Worm (Caenorhabditis elegans) whole organism, late embryonic: ENCODE measurements around the gene cyp-33C7.

Source experiments
- C08G9.2 ChIP-seq: sonication (generic microtip); optimal IDR thresholded peaks from 2 replicates; lab custom pipeline; 2016; ENCODE audit warnings: mild to moderate bottlenecking, missing genetic modification characterization, moderate library complexity, missing compliant biosample characterization
- C38D4.7 ChIP-seq: fragments of 200-800 bp; sonication (Bioruptor generic); optimal IDR thresholded peaks from 2 replicates; lab custom pipeline; 2018; ENCODE audit warnings: mild to moderate bottlenecking, missing genetic modification characterization, moderate library complexity, missing compliant biosample characterization
- F13H6.1 ChIP-seq: sonication (generic microtip); optimal IDR thresholded peaks from 2 replicates; lab custom pipeline; 2016; ENCODE audit warnings: missing genetic modification characterization, missing compliant biosample characterization
- K09A11.1 ChIP-seq: sonication (generic microtip); optimal IDR thresholded peaks from 2 replicates; lab custom pipeline; 2017; ENCODE audit warnings: antibody characterized with exemption, mild to moderate bottlenecking, missing genetic modification characterization, missing compliant biosample characterization; ENCODE audit not compliant: insufficient read depth
- ahr-1 ChIP-seq: sonication (generic microtip); optimal IDR thresholded peaks from 2 replicates; lab custom pipeline; 2016; ENCODE audit warnings: missing genetic modification characterization, missing compliant biosample characterization
- ama-1 ChIP-seq: fragments of 150-350 bp; optimal IDR thresholded peaks from 2 replicates; lab custom pipeline; 2014
- ceh-14 ChIP-seq: sonication (generic microtip); optimal IDR thresholded peaks from 2 replicates; lab custom pipeline; 2016; ENCODE audit warnings: missing genotype, missing genetic modification characterization, missing compliant biosample characterization
- ceh-30 ChIP-seq: fragments of 150-350 bp; optimal IDR thresholded peaks from 2 replicates; lab custom pipeline; 2014; ENCODE audit warnings: missing biosample characterization, missing genetic modification characterization
- ceh-45 ChIP-seq: fragments of 200-800 bp; sonication (Bioruptor generic); IDR thresholded peaks from 2 replicates; pipeline ENCODE4 v1.3.6; 2022; ENCODE audit warnings: missing genetic modification reagents, missing genetic modification characterization, missing compliant biosample characterization
- ceh-48 ChIP-seq: sonication (generic microtip); optimal IDR thresholded peaks from 2 replicates; lab custom pipeline; 2016; ENCODE audit warnings: missing genetic modification characterization, inconsistent platforms, missing compliant biosample characterization
- ceh-6 ChIP-seq: fragments of 200-800 bp; sonication (Bioruptor generic); optimal IDR thresholded peaks from 2 replicates; lab custom pipeline; 2018; ENCODE audit warnings: mild to moderate bottlenecking, missing genetic modification characterization, missing compliant biosample characterization
- ceh-9 ChIP-seq: sonication (generic microtip); optimal IDR thresholded peaks from 2 replicates; lab custom pipeline; 2016; ENCODE audit warnings: mild to moderate bottlenecking, missing genetic modification characterization, inconsistent platforms, missing compliant biosample characterization
- che-1 ChIP-seq: sonication (generic microtip); optimal IDR thresholded peaks from 2 replicates; lab custom pipeline; 2016; ENCODE audit warnings: mild to moderate bottlenecking, missing genetic modification characterization, missing compliant biosample characterization
- elt-2 ChIP-seq: sonication (generic microtip); optimal IDR thresholded peaks from 2 replicates; lab custom pipeline; 2016; ENCODE audit warnings: missing genetic modification reagents, missing genetic modification characterization, missing compliant biosample characterization
- elt-4 ChIP-seq: sonication (generic microtip); optimal IDR thresholded peaks from 2 replicates; lab custom pipeline; 2016; ENCODE audit warnings: missing genetic modification characterization, missing compliant biosample characterization
- eyg-1 ChIP-seq: sonication (generic microtip); optimal IDR thresholded peaks from 2 replicates; lab custom pipeline; 2016; ENCODE audit warnings: missing genotype, missing genetic modification characterization, missing compliant biosample characterization
- fax-1 ChIP-seq: sonication (generic microtip); optimal IDR thresholded peaks from 2 replicates; lab custom pipeline; 2016; ENCODE audit warnings: missing genotype, missing genetic modification characterization, missing compliant biosample characterization
- fkh-10 ChIP-seq: fragments of 150-350 bp; optimal IDR thresholded peaks from 2 replicates; lab custom pipeline; 2014; ENCODE audit warnings: missing biosample characterization, missing genetic modification reagents, missing genetic modification characterization
- hlh-13 ChIP-seq: fragments of 200-800 bp; sonication (Bioruptor generic); optimal IDR thresholded peaks from 2 replicates; lab custom pipeline; 2018; ENCODE audit warnings: mild to moderate bottlenecking, missing genetic modification characterization, missing compliant biosample characterization
- hlh-30 ChIP-seq: sonication (generic microtip); optimal IDR thresholded peaks from 2 replicates; lab custom pipeline; 2017; ENCODE audit warnings: antibody characterized with exemption, missing genetic modification characterization, missing compliant biosample characterization; ENCODE audit not compliant: insufficient read depth
- hlh-8 ChIP-seq: sonication (generic microtip); optimal IDR thresholded peaks from 2 replicates; lab custom pipeline; 2016; ENCODE audit warnings: missing genotype, missing genetic modification characterization, missing compliant biosample characterization
- mec-3 ChIP-seq: sonication (generic microtip); optimal IDR thresholded peaks from 2 replicates; lab custom pipeline; 2016; ENCODE audit warnings: borderline replicate concordance, missing genetic modification characterization, missing compliant biosample characterization
- nfya-1 ChIP-seq: sonication (generic microtip); optimal IDR thresholded peaks from 2 replicates; lab custom pipeline; 2017; ENCODE audit warnings: missing genetic modification characterization, mild to moderate bottlenecking, missing compliant biosample characterization, antibody characterized with exemption, moderate library complexity
- npax-4 ChIP-seq: sonication (generic microtip); optimal IDR thresholded peaks from 2 replicates; lab custom pipeline; 2016; ENCODE audit warnings: missing genetic modification characterization, missing compliant biosample characterization
- pat-9 ChIP-seq: fragments of 200-800 bp; sonication (Bioruptor generic); optimal IDR thresholded peaks from 2 replicates; lab custom pipeline; 2018; ENCODE audit warnings: mild to moderate bottlenecking, missing genetic modification characterization, moderate library complexity, missing compliant biosample characterization
- pax-1 ChIP-seq: fragments of 150-350 bp; optimal IDR thresholded peaks from 2 replicates; lab custom pipeline; 2014; ENCODE audit warnings: missing biosample characterization, missing genetic modification characterization
- pha-2 ChIP-seq: sonication (generic microtip); optimal IDR thresholded peaks from 2 replicates; lab custom pipeline; 2017; ENCODE audit warnings: mild to moderate bottlenecking, missing genetic modification characterization, missing compliant biosample characterization
- pqm-1 ChIP-seq: sonication (generic microtip); optimal IDR thresholded peaks from 2 replicates; lab custom pipeline; 2016; ENCODE audit warnings: missing genetic modification characterization, missing compliant biosample characterization
- pros-1 ChIP-seq: fragments of 150-350 bp; optimal IDR thresholded peaks from 2 replicates; lab custom pipeline; 2014; ENCODE audit warnings: missing biosample characterization, missing genetic modification reagents, missing genetic modification characterization
- ref-2 ChIP-seq: sonication (generic microtip); optimal IDR thresholded peaks from 2 replicates; lab custom pipeline; 2016; ENCODE audit warnings: missing genetic modification characterization, missing compliant biosample characterization
- rnt-1 ChIP-seq: sonication (generic microtip); optimal IDR thresholded peaks from 2 replicates; lab custom pipeline; 2016; ENCODE audit warnings: missing genetic modification characterization, missing compliant biosample characterization
- sdc-2 ChIP-seq: sonication (generic microtip); optimal IDR thresholded peaks from 2 replicates; lab custom pipeline; 2016; ENCODE audit warnings: missing genotype, missing genetic modification characterization, missing compliant biosample characterization
- sox-4 ChIP-seq: sonication (generic microtip); optimal IDR thresholded peaks from 2 replicates; lab custom pipeline; 2017; ENCODE audit warnings: mild to moderate bottlenecking, missing genetic modification characterization, inconsistent platforms, missing compliant biosample characterization
- syd-9 ChIP-seq: sonication (generic microtip); optimal IDR thresholded peaks from 2 replicates; lab custom pipeline; 2016; ENCODE audit warnings: mild to moderate bottlenecking, missing genetic modification characterization, moderate library complexity, missing compliant biosample characterization
- tbx-2 ChIP-seq: sonication (generic microtip); optimal IDR thresholded peaks from 2 replicates; lab custom pipeline; 2016; ENCODE audit warnings: missing genetic modification characterization, missing compliant biosample characterization
- ttx-3 ChIP-seq: sonication (generic microtip); optimal IDR thresholded peaks from 2 replicates; lab custom pipeline; 2016; ENCODE audit warnings: missing genetic modification reagents, missing genetic modification characterization, missing compliant biosample characterization
- unc-3 ChIP-seq, 2 experiments: fragments of 200-800 bp in 1 of 2; sonication (Bioruptor generic) in 1 of 2; sonication (generic microtip) in 1 of 2; conservative IDR thresholded peaks in 1 of 2; optimal IDR thresholded peaks in 1 of 2; 2 replicates each; pipeline versions ENCODE4 v1.3.6 to Lab custom; 2016 to 2022; ENCODE audit warnings: missing compliant biosample characterization in 2 of 2, missing genetic modification characterization in 2 of 2, missing genetic modification reagents in 1 of 2
- unc-42 ChIP-seq: sonication (generic microtip); optimal IDR thresholded peaks from 2 replicates; lab custom pipeline; 2016; ENCODE audit warnings: missing genotype, missing genetic modification characterization, missing compliant biosample characterization
- unc-86 ChIP-seq: sonication (generic microtip); optimal IDR thresholded peaks from 2 replicates; lab custom pipeline; 2016; ENCODE audit warnings: missing genetic modification characterization, missing compliant biosample characterization
- zip-5 ChIP-seq: sonication (generic microtip); optimal IDR thresholded peaks from 2 replicates; lab custom pipeline; 2016; ENCODE audit warnings: missing genetic modification characterization, missing compliant biosample characterization

Gene cyp-33C7

DNA sequence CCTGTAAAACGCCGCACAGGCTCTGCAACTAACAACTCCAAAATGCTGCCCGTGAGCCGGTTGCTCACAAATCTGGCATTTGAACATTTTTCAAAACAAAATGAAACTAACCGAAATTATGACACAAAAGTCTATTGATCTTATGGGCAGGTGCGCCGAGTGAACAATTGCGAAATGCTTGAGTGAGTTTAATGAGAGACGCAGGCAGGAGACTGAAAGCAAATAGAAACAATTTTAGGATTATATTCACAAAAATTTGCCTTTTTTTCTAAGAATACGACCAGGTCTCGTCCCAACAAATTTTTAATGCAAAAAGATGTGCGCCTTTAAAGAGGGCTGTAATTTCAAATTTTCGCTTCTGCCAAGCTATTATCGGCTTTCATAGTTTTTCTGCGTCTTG lies 14.1 kb downstream of the cyp-33C7 start, which contains the start of gene nhr-183:
nhr-183 (minus strand) TSS at position 180 of the 400 bp plus-strand sequence.
- TF ChIP-seq elt-4 (tag; lab: Kevin White, UChicago) (no peak), pax-1 (tag; lab: Kevin White, UChicago) (peak; percentile 69)
- TF ChIP-seq, all 69 proteins: peak for 1

- TF ChIP-seq che-1 (no peak), hlh-30 (tag; lab: Kevin White, UChicago) (no peak), ceh-14 (tag; lab: Kevin White, UChicago) (no peak), ceh-30 (tag; lab: Kevin White, UChicago) (no peak), unc-86 (no peak), ref-2 (tag; lab: Kevin White, UChicago) (no peak), K09A11.1 (tag; lab: Kevin White, UChicago) (no peak), ceh-6 (no peak), syd-9 (tag; lab: Kevin White, UChicago) (no peak), fkh-10 (GFP tag; lab: Kevin White, UChicago) (no peak), elt-2 (tag; lab: Kevin White, UChicago) (no peak)
Measured at ce11 chrV:2264925-2265324, 14.6 kb downstream of the cyp-33C7 start.

- TF ChIP-seq ahr-1 (tag; lab: Kevin White, UChicago) (no peak), tbx-2 (no peak), hlh-8 (no peak), ceh-30 (tag; lab: Kevin White, UChicago) (no peak), npax-4 (no peak), ttx-3 (no peak), pqm-1 (tag; lab: Kevin White, UChicago) (no peak), fkh-10 (GFP tag; lab: Kevin White, UChicago) (no peak), ceh-48 (tag; lab: Kevin White, UChicago) (no peak), pax-1 (tag; lab: Kevin White, UChicago) (no peak), ceh-6 (no peak), sox-4 (tag; lab: Kevin White, UChicago) (no peak), syd-9 (tag; lab: Kevin White, UChicago) (no peak), hlh-30 (tag; lab: Kevin White, UChicago) (no peak), unc-3 (GFP tag; conservative IDR thresholded peaks at IDR 0.05; lab: Robert Waterston, UW) (no peak), unc-3 (tag; optimal IDR thresholded peaks at IDR 0.05; lab: Kevin White, UChicago) (no peak), sdc-2 (tag; lab: Kevin White, UChicago) (no peak), pha-2 (tag; lab: Kevin White, UChicago) (no peak), hlh-13 (GFP tag; lab: Kevin White, UChicago) (no peak)
Measured at ce11 chrV:2266958-2267357, 16.6 kb downstream of the cyp-33C7 start, which contains the start of gene nhr-275. TSS of gene nhr-275 (minus strand) at chrV:2267058.

- TF ChIP-seq ama-1 (lab: Kevin White, UChicago) (no peak), F13H6.1 (tag; lab: Kevin White, UChicago) (no peak), pros-1 (no peak), ceh-9 (no peak), mec-3 (tag; lab: Kevin White, UChicago) (no peak), fax-1 (tag; lab: Kevin White, UChicago) (no peak), ceh-48 (tag; lab: Kevin White, UChicago) (no peak), syd-9 (tag; lab: Kevin White, UChicago) (no peak), sox-4 (tag; lab: Kevin White, UChicago) (no peak), unc-42 (tag; lab: Kevin White, UChicago) (no peak), ceh-45 (no peak), eyg-1 (tag; lab: Kevin White, UChicago) (no peak), pat-9 (tag; lab: Kevin White, UChicago) (no peak), nfya-1 (tag; lab: Kevin White, UChicago) (no peak), rnt-1 (tag; lab: Kevin White, UChicago) (no peak), C08G9.2 (tag; lab: Kevin White, UChicago) (no peak), C38D4.7 (no peak), zip-5 (tag; lab: Kevin White, UChicago) (no peak)
Measured at ce11 chrV:2271750-2272149, 21.4 kb downstream of the cyp-33C7 start, which contains the start of gene Y5H2A.1. TSS of gene Y5H2A.1 (minus strand) at chrV:2271850.
